Fruit fly (Drosophila melanogaster) whole organism, embryonic: Measurements from ENCODE around the gene Gr28a.

ENCODE experiments used
- Asciz ChIP-seq: fragments of 200-800 bp; sonication (Bioruptor generic); optimal IDR thresholded peaks from 2 replicates; lab custom pipeline; 2017; ENCODE audit warnings: missing biosample characterization, mild to moderate bottlenecking, missing genetic modification characterization, missing genetic modification reagents
- Awh ChIP-seq: fragments of 200-800 bp; sonication (Bioruptor generic); IDR thresholded peaks from 2 replicates; pipeline ENCODE4, ENCODE4 v1.3.6; 2022; ENCODE audit warnings: missing biosample characterization, missing genetic modification characterization
- CG10147 ChIP-seq: fragments of 200-800 bp; sonication (Bioruptor generic); optimal IDR thresholded peaks from 2 replicates; lab custom pipeline; 2019; ENCODE audit warnings: missing biosample characterization, mild to moderate bottlenecking, missing genetic modification characterization, moderate library complexity
- CG10543 ChIP-seq: fragments of 200-800 bp; sonication (Bioruptor generic); optimal IDR thresholded peaks from 3 replicates; lab custom pipeline; 2017; ENCODE audit warnings: missing biosample characterization, mild to moderate bottlenecking, missing genetic modification characterization, moderate library complexity
- CG10654 ChIP-seq: fragments of 200-800 bp; sonication (Bioruptor generic); optimal IDR thresholded peaks from 2 replicates; lab custom pipeline; 2016; ENCODE audit warnings: missing biosample characterization, missing genetic modification characterization
- CG11247 ChIP-seq: fragments of 200-800 bp; sonication (Bioruptor generic); IDR thresholded peaks from 2 replicates; pipeline ENCODE4 v1.3.6; 2022; ENCODE audit warnings: missing biosample characterization, missing genetic modification characterization
- CG11456 ChIP-seq: fragments of 200-800 bp; sonication (Bioruptor generic); IDR thresholded peaks from 3 replicates; pipeline ENCODE4 v1.3.6; 2022; ENCODE audit warnings: missing biosample characterization, missing genetic modification characterization
- CG11695 ChIP-seq: fragments of 200-800 bp; sonication (Bioruptor generic); IDR thresholded peaks from 3 replicates; pipeline ENCODE4 v1.3.6; 2022; ENCODE audit warnings: missing biosample characterization, missing genetic modification characterization
- CG16815 ChIP-seq: fragments of 200-800 bp; sonication (Bioruptor generic); optimal IDR thresholded peaks from 3 replicates; lab custom pipeline; 2017; ENCODE audit warnings: missing biosample characterization, mild to moderate bottlenecking, missing genetic modification characterization
- CG17829 ChIP-seq: fragments of 200-800 bp; optimal IDR thresholded peaks from 2 replicates; lab custom pipeline; 2019; ENCODE audit warnings: missing biosample characterization, mild to moderate bottlenecking, missing genetic modification characterization, moderate library complexity
- CG2875 ChIP-seq: fragments of 200-800 bp; sonication (Bioruptor generic); optimal IDR thresholded peaks from 2 replicates; lab custom pipeline; 2017; ENCODE audit warnings: missing biosample characterization, mild to moderate bottlenecking, missing genetic modification characterization, missing genetic modification reagents
- CG32772 ChIP-seq: fragments of 200-800 bp; sonication (Bioruptor generic); IDR thresholded peaks from 2 replicates; pipeline ENCODE4 v1.3.6; 2022; ENCODE audit warnings: missing biosample characterization, missing genetic modification characterization
- CG4328 ChIP-seq: fragments of 200-800 bp; sonication (Bioruptor generic); optimal IDR thresholded peaks from 3 replicates; lab custom pipeline; 2017; ENCODE audit warnings: missing biosample characterization, missing genetic modification reagents, missing genetic modification characterization
- CG4820 ChIP-seq: fragments of 200-800 bp; sonication (Bioruptor generic); optimal IDR thresholded peaks from 3 replicates; lab custom pipeline; 2016; ENCODE audit warnings: missing biosample characterization, missing genetic modification characterization
- CG5180 ChIP-seq: fragments of 200-800 bp; sonication (Bioruptor generic); optimal IDR thresholded peaks from 3 replicates; lab custom pipeline; 2017; ENCODE audit warnings: missing biosample characterization, missing genetic modification characterization, mild to moderate bottlenecking, moderate library complexity, missing genetic modification reagents
- CG5953 ChIP-seq: fragments of 200-800 bp; sonication (Bioruptor generic); IDR thresholded peaks from 2 replicates; pipeline ENCODE4 v1.3.6; 2022; ENCODE audit warnings: missing biosample characterization, missing genetic modification characterization
- CG6791 ChIP-seq: fragments of 200-800 bp; sonication (Bioruptor generic); IDR thresholded peaks from 3 replicates; pipeline ENCODE4 v1.3.6; 2022; ENCODE audit warnings: missing biosample characterization, missing genetic modification characterization; ENCODE audit not compliant: partially characterized antibody
- CG7839 ChIP-seq: fragments of 200-800 bp; sonication (Bioruptor generic); optimal IDR thresholded peaks from 3 replicates; lab custom pipeline; 2018; ENCODE audit warnings: missing biosample characterization, mild to moderate bottlenecking, missing genetic modification characterization, moderate library complexity
- Chrac-16 ChIP-seq: fragments of 200-800 bp; sonication (Bioruptor generic); optimal IDR thresholded peaks from 3 replicates; lab custom pipeline; 2016; ENCODE audit warnings: missing biosample characterization, missing genetic modification characterization
- CrebB ChIP-seq: fragments of 200-800 bp; sonication (Bioruptor generic); optimal IDR thresholded peaks from 3 replicates; lab custom pipeline; 2018; ENCODE audit warnings: missing biosample characterization, mild to moderate bottlenecking, missing genetic modification characterization
- Doc3 ChIP-seq: fragments of 200-800 bp; sonication (Bioruptor generic); IDR thresholded peaks from 3 replicates; pipeline ENCODE4 v1.3.6; 2022; ENCODE audit warnings: missing biosample characterization, missing genetic modification characterization; ENCODE audit not compliant: partially characterized antibody
- Fer3 ChIP-seq: fragments of 200-800 bp; sonication (Bioruptor generic); optimal IDR thresholded peaks from 2 replicates; lab custom pipeline; 2018; ENCODE audit warnings: missing biosample characterization, mild to moderate bottlenecking, missing genetic modification characterization, moderate library complexity
- HLH54F ChIP-seq: fragments of 200-800 bp; sonication (Bioruptor generic); optimal IDR thresholded peaks from 3 replicates; lab custom pipeline; 2016; ENCODE audit warnings: missing biosample characterization, missing genetic modification characterization
- HmgD ChIP-seq: fragments of 200-800 bp; sonication (Bioruptor generic); optimal IDR thresholded peaks from 3 replicates; lab custom pipeline; 2016; ENCODE audit warnings: missing biosample characterization, missing genetic modification characterization
- Lhr ChIP-seq: fragments of 200-800 bp; sonication (Bioruptor generic); optimal IDR thresholded peaks from 3 replicates; lab custom pipeline; 2017; ENCODE audit warnings: mild to moderate bottlenecking, missing biosample characterization, missing genetic modification reagents, missing genetic modification characterization
- Mad ChIP-seq: fragments of 200-800 bp; sonication (Bioruptor generic); optimal IDR thresholded peaks from 2 replicates; lab custom pipeline; 2016; ENCODE audit warnings: missing biosample characterization, missing genetic modification characterization
- Oli ChIP-seq: fragments of 200-800 bp; sonication (Bioruptor generic); optimal IDR thresholded peaks from 2 replicates; lab custom pipeline; 2018; ENCODE audit warnings: missing biosample characterization, mild to moderate bottlenecking, missing genetic modification characterization, moderate library complexity
- PHDP ChIP-seq: fragments of 200-800 bp; sonication (Bioruptor generic); optimal IDR thresholded peaks from 3 replicates; lab custom pipeline; 2018; ENCODE audit warnings: missing biosample characterization, mild to moderate bottlenecking, missing genetic modification characterization, moderate library complexity
- Scr ChIP-seq: fragments of 200-800 bp; sonication (Bioruptor generic); IDR thresholded peaks from 2 replicates; pipeline ENCODE4 v1.3.6; 2022; ENCODE audit warnings: missing biosample characterization, missing genetic modification characterization; ENCODE audit not compliant: partially characterized antibody
- Usf ChIP-seq: fragments of 200-800 bp; sonication (Bioruptor generic); optimal IDR thresholded peaks from 2 replicates; lab custom pipeline; 2017; ENCODE audit warnings: missing genotype, missing biosample characterization, missing genetic modification characterization
- ac ChIP-seq: fragments of 200-800 bp; sonication (Bioruptor generic); optimal IDR thresholded peaks from 3 replicates; lab custom pipeline; 2017; ENCODE audit warnings: missing biosample characterization, mild to moderate bottlenecking, missing genetic modification characterization
- ash1 ChIP-seq: fragments of 200-800 bp; sonication (Bioruptor generic); optimal IDR thresholded peaks from 2 replicates; lab custom pipeline; 2018; ENCODE audit warnings: missing biosample characterization, mild to moderate bottlenecking, missing genetic modification characterization
- bbx ChIP-seq: fragments of 200-800 bp; sonication (Bioruptor generic); IDR thresholded peaks from 2 replicates; pipeline ENCODE4 v1.3.6; 2022; ENCODE audit warnings: missing biosample characterization, missing genetic modification characterization; ENCODE audit not compliant: partially characterized antibody
- bowl ChIP-seq: fragments of 200-800 bp; sonication (Bioruptor generic); IDR thresholded peaks from 2 replicates; pipeline ENCODE4 v1.3.6; 2022; ENCODE audit warnings: missing biosample characterization, missing genetic modification characterization
- chinmo ChIP-seq: fragments of 200-800 bp; sonication (Bioruptor generic); IDR thresholded peaks from 4 replicates; pipeline ENCODE4 v1.3.6; 2022; ENCODE audit warnings: missing biosample characterization, missing genetic modification characterization; ENCODE audit not compliant: partially characterized antibody
- corto ChIP-seq: fragments of 200-800 bp; sonication (Bioruptor generic); optimal IDR thresholded peaks from 2 replicates; lab custom pipeline; 2016; ENCODE audit warnings: missing biosample characterization, mild to moderate bottlenecking, missing genetic modification characterization, moderate library complexity
- fd102C ChIP-seq: fragments of 200-800 bp; sonication (Bioruptor generic); optimal IDR thresholded peaks from 2 replicates; lab custom pipeline; 2018; ENCODE audit warnings: missing biosample characterization, mild to moderate bottlenecking, missing genetic modification characterization, moderate library complexity
- jing ChIP-seq: fragments of 200-800 bp; sonication (Bioruptor generic); optimal IDR thresholded peaks from 2 replicates; lab custom pipeline; 2018; ENCODE audit warnings: missing biosample characterization, mild to moderate bottlenecking, missing genetic modification characterization
- luna ChIP-seq: fragments of 200-800 bp; sonication (Bioruptor generic); optimal IDR thresholded peaks from 2 replicates; lab custom pipeline; 2016; ENCODE audit warnings: missing biosample characterization, missing genetic modification characterization
- pan ChIP-seq, 4 experiments: fragments of >200 bp in 3 of 4; fragments of 200-800 bp in 1 of 4; sonication (Bioruptor generic) in 1 of 4; optimal IDR thresholded peaks in 3 of 4; IDR thresholded peaks in 1 of 4; 2 replicates each; pipeline versions ENCODE4 v1.3.6 to Lab custom; 2017 to 2022; ENCODE audit warnings: missing biosample characterization in 2 of 4, missing genetic modification characterization in 2 of 4, mixed read lengths in 1 of 4
- pb ChIP-seq: fragments of 200-800 bp; sonication (Bioruptor generic); optimal IDR thresholded peaks from 3 replicates; lab custom pipeline; 2016; ENCODE audit warnings: missing biosample characterization, missing genetic modification characterization
- pita ChIP-seq: fragments of 200-800 bp; sonication (Bioruptor generic); optimal IDR thresholded peaks from 2 replicates; lab custom pipeline; 2017; ENCODE audit warnings: missing biosample characterization, mild to moderate bottlenecking, missing genetic modification characterization
- sd ChIP-seq: fragments of 200-800 bp; sonication (Bioruptor generic); optimal IDR thresholded peaks from 3 replicates; lab custom pipeline; 2018; ENCODE audit warnings: missing biosample characterization, mild to moderate bottlenecking, missing genetic modification characterization, moderate library complexity
- seq ChIP-seq: fragments of 200-800 bp; sonication (Bioruptor generic); IDR thresholded peaks from 2 replicates; pipeline ENCODE4 v1.3.6; 2022; ENCODE audit warnings: missing biosample characterization, missing genetic modification characterization
- sob ChIP-seq: fragments of 200-800 bp; sonication (Bioruptor generic); IDR thresholded peaks from 2 replicates; pipeline ENCODE4 v1.3.6; 2022; ENCODE audit warnings: missing biosample characterization, missing genetic modification characterization
- tin ChIP-seq: fragments of 200-800 bp; sonication (Bioruptor generic); optimal IDR thresholded peaks from 3 replicates; lab custom pipeline; 2016; ENCODE audit warnings: missing biosample characterization, missing genetic modification characterization
- trh ChIP-seq: fragments of 200-800 bp; sonication (Bioruptor generic); optimal IDR thresholded peaks from 2 replicates; lab custom pipeline; 2016; ENCODE audit warnings: missing biosample characterization, missing genetic modification characterization
- ttk ChIP-seq: fragments of 200-800 bp; sonication (Bioruptor generic); IDR thresholded peaks from 2 replicates; pipeline ENCODE4 v2.1.2; 2022; ENCODE audit warnings: missing biosample characterization, missing genetic modification characterization
- zen ChIP-seq: fragments of 200-800 bp; sonication (Bioruptor generic); optimal IDR thresholded peaks from 3 replicates; lab custom pipeline; 2018; ENCODE audit warnings: missing biosample characterization, mild to moderate bottlenecking, missing genetic modification characterization, moderate library complexity

Gr28a gene

DNA sequence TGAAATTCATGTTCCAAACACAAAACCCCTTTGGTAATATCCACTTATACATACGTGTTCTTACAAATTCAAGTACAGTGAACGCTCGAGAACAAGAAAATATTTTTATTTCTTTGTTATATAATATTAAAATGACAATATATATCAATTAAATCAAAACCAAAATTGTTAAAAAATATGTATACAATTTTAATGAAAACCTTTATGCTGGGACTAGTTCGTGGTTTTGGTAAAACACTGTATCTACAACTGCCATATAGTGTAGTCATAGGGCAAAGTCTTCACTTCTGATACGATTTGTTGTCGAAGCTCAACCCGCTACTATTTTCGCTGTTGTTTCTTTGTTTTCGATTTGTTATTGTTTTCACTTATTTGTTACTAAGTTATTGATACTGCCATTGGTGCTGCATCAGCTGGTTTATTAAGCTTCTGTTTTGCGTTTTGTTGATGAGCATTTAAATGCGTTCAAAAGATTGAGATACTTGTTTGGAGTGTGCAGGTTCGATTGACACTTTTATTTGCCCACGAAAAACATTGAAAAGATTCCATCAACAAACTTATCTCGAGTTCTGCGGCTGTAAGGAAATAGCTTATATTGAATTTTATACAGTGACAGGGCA lies 19.2 kb downstream of the Gr28a start (continued):
- peak; percentile 40 for TF ChIP-seq CG32772 (GFP tag; lab: Robert Waterston, UW)
- TF ChIP-seq fd102C (GFP tag; lab: Kevin White, UChicago), result no peak
- TF ChIP-seq CG5180 (GFP tag; lab: Kevin White, UChicago), result no peak
- TF ChIP-seq Fer3 (tag; lab: Kevin White, UChicago), result peak; percentile 62
- TF ChIP-seq CG16815, result no peak
- no peak for TF ChIP-seq CG4820 (GFP tag; lab: Kevin White, UChicago)
- no peak for TF ChIP-seq ash1 (GFP tag; lab: Kevin White, UChicago)
- TF ChIP-seq CG10654 (GFP tag; lab: Kevin White, UChicago), result no peak
- TF ChIP-seq pb (GFP tag; lab: Kevin White, UChicago), result no peak
- TF ChIP-seq ac (GFP tag; lab: Kevin White, UChicago), result no peak
- TF ChIP-seq tin (GFP tag; lab: Kevin White, UChicago), result peak; percentile 22
- 0 out of 2 replicates have a peak, but pooled peaks have one; percentile 36 for TF ChIP-seq sob (GFP tag; lab: Robert Waterston, UW)
- TF ChIP-seq Usf (GFP tag; lab: Kevin White, UChicago), result no peak
- no peak for TF ChIP-seq Doc3 (GFP tag; lab: Robert Waterston, UW)
- no peak for TF ChIP-seq CG11456
- peak; percentile 42 for TF ChIP-seq CG7839
- peak; percentile 69 for TF ChIP-seq seq (GFP tag; lab: Robert Waterston, UW)
- TF ChIP-seq pita (GFP tag; lab: Kevin White, UChicago), result no peak
- peak; percentile 48; the same call in 1 of the 2 replicates for TF ChIP-seq ttk (GFP tag; lab: Robert Waterston, UW)
- TF ChIP-seq CG5953 (GFP tag; lab: Robert Waterston, UW), result no peak
- TF ChIP-seq sd (tag; lab: Kevin White, UChicago), result no peak
- TF ChIP-seq HmgD (GFP tag; lab: Kevin White, UChicago), result no peak
- 0 out of 2 replicates have a peak, but pooled peaks have one; percentile 32 for TF ChIP-seq bowl (GFP tag; lab: Robert Waterston, UW)
- TF ChIP-seq CG4328, result no peak
- TF ChIP-seq Lhr (GFP tag; lab: Kevin White, UChicago), result no peak
- no peak for TF ChIP-seq bbx
- no peak for TF ChIP-seq CG10147
- no peak for TF ChIP-seq CG2875 (GFP tag; lab: Kevin White, UChicago)
- TF ChIP-seq pan (optimal IDR thresholded peaks at IDR 0.05; lab: Kevin White, UChicago), result no peak
- peak in 1 of 2 experiments; percentile 55 for TF ChIP-seq pan (GFP tag; optimal IDR thresholded peaks at IDR 0.05 in 1 of 2, IDR thresholded peaks at IDR 0.05 in 1 of 2)
- TF ChIP-seq luna (GFP tag; lab: Kevin White, UChicago), result no peak
- peak; percentile 29 for TF ChIP-seq CrebB
- TF ChIP-seq CG10543 (GFP tag; lab: Kevin White, UChicago), result no peak
- TF ChIP-seq jing, result no peak
- no peak for TF ChIP-seq Scr (GFP tag; lab: Robert Waterston, UW)
- no peak for TF ChIP-seq Oli (tag; lab: Kevin White, UChicago)
- TF ChIP-seq PHDP, result peak; percentile 43
- no peak for TF ChIP-seq Chrac-16 (GFP tag; lab: Kevin White, UChicago)
- TF ChIP-seq Mad (GFP tag; lab: Kevin White, UChicago), result no peak
- peak; percentile 77 for TF ChIP-seq CG11695 (GFP tag; lab: Robert Waterston, UW)
- no peak for TF ChIP-seq CG17829 (tag; lab: Kevin White, UChicago)
- TF ChIP-seq CG6791, result no peak
- no peak for TF ChIP-seq Awh (GFP tag; lab: Robert Waterston, UW)
- peak; percentile 60; the same call in 1 of the 2 replicates for TF ChIP-seq CG11247 (GFP tag; lab: Robert Waterston, UW)
- no peak for TF ChIP-seq HLH54F
- no peak for TF ChIP-seq chinmo (GFP tag; lab: Robert Waterston, UW)
- TF ChIP-seq zen (tag; lab: Kevin White, UChicago), result no peak
- no peak for TF ChIP-seq corto
- TF ChIP-seq trh, result no peak
- TF ChIP-seq Asciz, result no peak
